Worm (Caenorhabditis elegans): ENCODE measurements around the gene cdk-5.

The cdk-5 gene

DNA sequence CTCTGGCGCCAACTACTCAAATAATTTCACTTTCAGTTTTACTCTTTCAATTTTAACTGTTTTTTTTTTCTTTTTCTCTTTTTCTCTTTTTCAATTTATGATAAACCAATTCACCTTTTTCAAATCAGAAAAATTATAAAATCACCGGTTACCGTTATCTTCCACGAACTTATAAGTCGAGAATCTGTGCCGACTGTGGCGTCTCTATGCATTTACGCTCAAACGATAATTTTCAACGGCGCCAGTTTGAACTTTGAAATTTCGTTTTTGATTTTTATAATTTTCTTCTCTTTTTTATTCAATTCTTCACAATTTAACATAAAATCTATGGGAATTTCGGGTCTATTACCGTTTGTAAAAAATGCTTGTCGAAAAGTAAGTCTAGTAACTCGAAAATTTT, 42.7 kb downstream of the cdk-5 start, which contains the start of gene exo-1 (continued):
- TF ChIP-seq pros-1 (tag; optimal IDR thresholded peaks at IDR 0.05) (no peak), K02D7.2 (tag; optimal IDR thresholded peaks at IDR 0.05) (no peak), nhr-232 (tag; optimal IDR thresholded peaks at IDR 0.05) (no peak), lin-11 (tag; optimal IDR thresholded peaks at IDR 0.05) (no peak), ceh-19 (GFP tag; optimal IDR thresholded peaks at IDR 0.05) (no peak), dmd-4 (tag; optimal IDR thresholded peaks at IDR 0.05; ENCODE audit: borderline replicate concordance) (no peak), hlh-6 (tag; optimal IDR thresholded peaks at IDR 0.05) (no peak), eyg-1 (tag; optimal IDR thresholded peaks at IDR 0.05) (no peak), ceh-31 (tag; optimal IDR thresholded peaks at IDR 0.05) (peak; percentile 63), npax-4 (tag; optimal IDR thresholded peaks at IDR 0.05) (no peak), dve-1 (tag; optimal IDR thresholded peaks at IDR 0.05) (no peak), ceh-34 (tag; optimal IDR thresholded peaks at IDR 0.05) (no peak), tbx-2 (tag; optimal IDR thresholded peaks at IDR 0.05) (peak; percentile 31), rnt-1 (tag; optimal IDR thresholded peaks at IDR 0.05) (peak; percentile 6), C08G9.2 (tag; optimal IDR thresholded peaks at IDR 0.05) (peak; percentile 26), pat-9 (tag; optimal IDR thresholded peaks at IDR 0.05) (no peak), ceh-18 (tag; optimal IDR thresholded peaks at IDR 0.05) (no peak), gmeb-2 (tag; optimal IDR thresholded peaks at IDR 0.05) (no peak), elt-2 (tag; optimal IDR thresholded peaks at IDR 0.05) (peak; percentile 17), ets-4 (tag; optimal IDR thresholded peaks at IDR 0.05) (peak; percentile 56), pax-1 (tag; optimal IDR thresholded peaks at IDR 0.05) (no peak), ref-2 (tag; optimal IDR thresholded peaks at IDR 0.05) (no peak), ceh-48 (tag; optimal IDR thresholded peaks at IDR 0.05) (no peak), ama-1 (optimal IDR thresholded peaks at IDR 0.05) (no peak), unc-86 (tag; optimal IDR thresholded peaks at IDR 0.05) (no peak), mec-3 (tag; optimal IDR thresholded peaks at IDR 0.05; ENCODE audit: borderline replicate concordance) (no peak), ceh-9 (tag; optimal IDR thresholded peaks at IDR 0.05) (no peak), nfya-1 (tag; optimal IDR thresholded peaks at IDR 0.05) (no peak)

DNA sequence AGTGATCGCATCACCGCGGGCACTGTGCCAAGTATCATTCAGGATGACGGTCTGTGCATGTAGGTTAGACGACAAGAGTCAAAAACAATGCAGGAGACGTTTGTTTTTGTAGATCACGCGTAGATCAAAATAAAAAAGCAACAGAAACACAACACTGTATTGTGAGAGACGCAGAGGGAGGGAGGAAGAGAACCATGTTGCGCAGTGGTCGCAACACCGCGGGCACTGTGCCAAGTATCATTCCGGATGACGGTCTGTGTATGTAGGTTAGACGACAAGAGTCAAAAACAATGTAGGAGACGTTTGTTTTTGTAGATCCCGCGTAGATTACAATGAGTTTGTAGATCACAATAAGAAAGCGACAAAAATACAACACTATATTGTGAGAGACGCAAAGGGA, 47.2 kb downstream of the cdk-5 start:
- TF ChIP-seq ahr-1 (tag; optimal IDR thresholded peaks at IDR 0.05) = no peak
- no peak for TF ChIP-seq unc-3 (GFP tag; conservative IDR thresholded peaks at IDR 0.05)
- TF ChIP-seq unc-3 (tag; optimal IDR thresholded peaks at IDR 0.05) = no peak
- no peak for TF ChIP-seq ceh-31 (tag; optimal IDR thresholded peaks at IDR 0.05)
- TF ChIP-seq ceh-2 (tag; optimal IDR thresholded peaks at IDR 0.05) = no peak
- TF ChIP-seq hlh-8 (tag; optimal IDR thresholded peaks at IDR 0.05) = no peak
- TF ChIP-seq unc-55 (GFP tag; optimal IDR thresholded peaks at IDR 0.05) = no peak
- TF ChIP-seq unc-42 (tag; optimal IDR thresholded peaks at IDR 0.05) = no peak
- no peak for TF ChIP-seq ceh-30 (tag; optimal IDR thresholded peaks at IDR 0.05)
- no peak for TF ChIP-seq Y22D7AL.16 (tag; optimal IDR thresholded peaks at IDR 0.05)
- TF ChIP-seq tbx-7 (tag; optimal IDR thresholded peaks at IDR 0.05) = no peak
- TF ChIP-seq dmd-4 (tag; optimal IDR thresholded peaks at IDR 0.05; ENCODE audit: borderline replicate concordance) = no peak
- TF ChIP-seq madf-2 (tag; optimal IDR thresholded peaks at IDR 0.05) = no peak
- TF ChIP-seq dve-1 (tag; optimal IDR thresholded peaks at IDR 0.05) = no peak
- TF ChIP-seq hlh-15 (tag; optimal IDR thresholded peaks at IDR 0.05) = no peak
- TF ChIP-seq pha-2 (tag; optimal IDR thresholded peaks at IDR 0.05) = no peak
- no peak for TF ChIP-seq elt-2 (tag; optimal IDR thresholded peaks at IDR 0.05)
- TF ChIP-seq pha-4 (tag; optimal IDR thresholded peaks at IDR 0.05) = no peak
- TF ChIP-seq eyg-1 (tag; optimal IDR thresholded peaks at IDR 0.05) = no peak

All from whole organism, late embryonic.